Fruit fly (Drosophila melanogaster): ENCODE measurements around the gene CG13912.

The CG13912 gene

DNA sequence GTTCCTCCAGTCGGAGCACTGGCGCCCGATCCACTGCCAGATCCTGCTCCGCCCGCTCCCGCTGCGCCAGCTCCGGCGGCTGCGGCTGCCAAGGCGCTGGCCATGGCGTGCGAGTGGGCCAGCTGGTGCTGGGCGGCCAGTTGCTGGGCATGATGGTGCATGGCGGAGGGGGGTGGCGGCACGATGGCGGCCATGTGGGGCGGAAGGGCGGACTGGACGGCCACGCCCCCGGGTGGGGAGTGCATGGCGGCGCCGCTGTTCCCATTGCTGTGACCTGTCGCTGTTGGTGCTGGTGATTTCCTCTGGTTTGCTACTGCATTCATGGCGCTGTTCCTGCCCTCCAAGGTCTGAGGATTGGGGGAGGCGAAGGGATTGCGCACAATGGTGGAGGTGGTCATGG lies 16.5 kb upstream of the CG13912 start:
- no peak for TF ChIP-seq CG7045 (GFP tag; optimal IDR thresholded peaks at IDR 0.05)
- TF ChIP-seq CG5204 (GFP tag; optimal IDR thresholded peaks at IDR 0.05), result no peak

DNA sequence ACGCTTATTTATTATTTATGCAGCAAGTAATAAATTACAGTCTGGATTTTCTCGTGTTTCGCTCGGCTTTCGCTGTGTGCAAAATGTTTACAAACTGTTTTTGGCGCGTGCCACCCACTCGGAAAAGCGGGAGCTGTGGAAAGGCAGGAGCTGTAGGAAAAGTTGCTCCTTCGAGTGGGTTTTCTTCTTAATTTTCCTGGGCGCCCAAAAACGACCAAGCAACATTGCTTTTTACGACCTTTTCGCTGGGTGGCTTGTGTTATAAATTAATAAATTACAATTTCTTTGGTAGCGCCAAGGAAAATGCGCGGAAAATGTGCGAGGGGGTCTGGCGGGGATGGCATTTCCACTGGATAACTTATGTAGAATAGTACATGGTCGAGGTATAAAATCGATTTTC lies 12.9 kb upstream of the CG13912 start:
- no peak for TF ChIP-seq cic (GFP tag; optimal IDR thresholded peaks at IDR 0.05)
- TF ChIP-seq pad (GFP tag; optimal IDR thresholded peaks at IDR 0.05), result no peak
- no peak for TF ChIP-seq CG14711 (tag; optimal IDR thresholded peaks at IDR 0.05)
- TF ChIP-seq CG7101 (tag; optimal IDR thresholded peaks at IDR 0.05), result no peak
- TF ChIP-seq Hr96 (GFP tag; optimal IDR thresholded peaks at IDR 0.05), result no peak
- TF ChIP-seq CG1620 (GFP tag; optimal IDR thresholded peaks at IDR 0.05), result no peak
- no peak for TF ChIP-seq cnc (optimal IDR thresholded peaks at IDR 0.05)
- TF ChIP-seq tj (GFP tag; optimal IDR thresholded peaks at IDR 0.05), result no peak
- no peak for TF ChIP-seq Clk (GFP tag; optimal IDR thresholded peaks at IDR 0.05)
- TF ChIP-seq CG11617 (GFP tag; optimal IDR thresholded peaks at IDR 0.05), result no peak
- TF ChIP-seq toe (GFP tag; optimal IDR thresholded peaks at IDR 0.05), result no peak
- no peak for TF ChIP-seq CG12768 (GFP tag; optimal IDR thresholded peaks at IDR 0.05)

DNA sequence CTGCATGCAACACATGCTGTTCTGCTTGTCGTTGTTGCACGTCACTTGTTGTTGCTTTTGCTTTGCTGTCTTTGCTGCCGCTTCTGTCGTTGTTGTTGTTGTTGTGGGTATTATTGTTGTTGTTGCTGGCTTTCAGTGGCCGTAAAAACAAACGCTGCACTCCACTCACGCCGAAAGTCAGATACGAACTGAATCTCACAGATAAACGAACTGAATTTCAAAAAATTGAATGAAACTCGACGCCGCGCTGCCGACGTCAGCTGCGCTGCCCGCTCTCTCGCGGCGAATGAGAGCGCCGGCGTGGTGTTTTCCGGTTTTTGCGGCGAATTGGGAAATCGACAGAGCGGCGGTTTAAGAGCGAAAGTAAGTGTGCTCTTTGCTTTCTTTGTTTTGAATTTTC lies 12.3 kb upstream of the CG13912 start, which contains the start of gene bab2:
Gene bab2, minus strand, starts transcription at position 192 of the 400 bp plus-strand sequence.
- TF ChIP-seq Hr96 (GFP tag; optimal IDR thresholded peaks at IDR 0.05) (no peak), CG1620 (GFP tag; optimal IDR thresholded peaks at IDR 0.05) (no peak), Mnt (GFP tag; optimal IDR thresholded peaks at IDR 0.05) (no peak), tj (GFP tag; optimal IDR thresholded peaks at IDR 0.05) (no peak), CG12768 (GFP tag; optimal IDR thresholded peaks at IDR 0.05) (no peak), CG5204 (GFP tag; optimal IDR thresholded peaks at IDR 0.05) (no peak), bab1 (GFP tag; optimal IDR thresholded peaks at IDR 0.05) (no peak), cic (GFP tag; optimal IDR thresholded peaks at IDR 0.05) (peak; percentile 55), CG7101 (tag; optimal IDR thresholded peaks at IDR 0.05) (peak; percentile 1), CG14711 (tag; optimal IDR thresholded peaks at IDR 0.05) (peak; percentile 2), CG11617 (GFP tag; optimal IDR thresholded peaks at IDR 0.05) (no peak), cnc (optimal IDR thresholded peaks at IDR 0.05) (no peak), CG7045 (GFP tag; optimal IDR thresholded peaks at IDR 0.05) (no peak), Clk (GFP tag; optimal IDR thresholded peaks at IDR 0.05) (no peak), toe (GFP tag; optimal IDR thresholded peaks at IDR 0.05) (no peak), Crg-1 (GFP tag; optimal IDR thresholded peaks at IDR 0.05) (no peak), ovo (GFP tag; optimal IDR thresholded peaks at IDR 0.05) (no peak), pad (GFP tag; optimal IDR thresholded peaks at IDR 0.05) (no peak), CG33017 (tag; optimal IDR thresholded peaks at IDR 0.05) (no peak), kay (GFP tag; ENCODE audit: borderline replicate concordance) (no peak)

DNA sequence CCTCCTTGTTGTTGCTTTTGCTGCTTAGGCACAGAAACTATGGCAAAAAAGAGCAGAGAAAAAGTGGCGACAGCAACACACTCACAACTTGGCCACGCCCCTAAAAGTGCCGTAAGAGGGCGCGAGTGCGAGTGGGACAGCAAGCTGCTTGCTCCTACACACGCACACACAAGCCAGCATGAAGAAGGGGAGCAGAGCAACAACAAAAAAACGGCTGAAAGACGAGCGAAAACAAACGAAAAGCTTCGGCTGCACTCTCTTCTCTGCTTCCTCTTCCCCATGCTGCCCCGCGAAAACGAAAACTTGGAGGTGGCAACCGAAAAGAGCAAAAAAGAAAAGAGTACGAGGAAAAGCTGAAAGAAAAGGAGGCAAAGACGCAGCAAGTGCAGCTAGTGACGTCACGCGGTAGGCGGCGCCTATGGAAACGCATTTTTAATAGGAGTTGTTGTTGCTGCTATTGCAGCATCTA lies 11.2 kb upstream of the CG13912 start:
- TF ChIP-seq kay (GFP tag; ENCODE audit: borderline replicate concordance) (no peak), Crg-1 (GFP tag; optimal IDR thresholded peaks at IDR 0.05) (no peak), tj (GFP tag; optimal IDR thresholded peaks at IDR 0.05) (peak; percentile 10), pad (GFP tag; optimal IDR thresholded peaks at IDR 0.05) (peak; percentile 97), CG1620 (GFP tag; optimal IDR thresholded peaks at IDR 0.05) (no peak), ovo (GFP tag; optimal IDR thresholded peaks at IDR 0.05) (no peak), toe (GFP tag; optimal IDR thresholded peaks at IDR 0.05) (no peak), cic (GFP tag; optimal IDR thresholded peaks at IDR 0.05) (no peak), CG5204 (GFP tag; optimal IDR thresholded peaks at IDR 0.05) (no peak), Hr96 (GFP tag; optimal IDR thresholded peaks at IDR 0.05) (no peak), CG14711 (tag; optimal IDR thresholded peaks at IDR 0.05) (no peak), Clk (GFP tag; optimal IDR thresholded peaks at IDR 0.05) (no peak), CG12768 (GFP tag; optimal IDR thresholded peaks at IDR 0.05) (no peak), CG11617 (GFP tag; optimal IDR thresholded peaks at IDR 0.05) (peak; percentile 1), bab1 (GFP tag; optimal IDR thresholded peaks at IDR 0.05) (no peak), CG7045 (GFP tag; optimal IDR thresholded peaks at IDR 0.05) (no peak), CG33017 (tag; optimal IDR thresholded peaks at IDR 0.05) (no peak), CG7101 (tag; optimal IDR thresholded peaks at IDR 0.05) (no peak), cnc (optimal IDR thresholded peaks at IDR 0.05) (no peak), Mnt (GFP tag; optimal IDR thresholded peaks at IDR 0.05) (no peak)

dm6 chr3L:1183467-1183866 lies 5.9 kb upstream of the CG13912 start:
- TF ChIP-seq CG1620 (GFP tag; optimal IDR thresholded peaks at IDR 0.05) (no peak), Mnt (GFP tag; optimal IDR thresholded peaks at IDR 0.05) (no peak), Crg-1 (GFP tag; optimal IDR thresholded peaks at IDR 0.05) (no peak), pad (GFP tag; optimal IDR thresholded peaks at IDR 0.05) (no peak), CG7101 (tag; optimal IDR thresholded peaks at IDR 0.05) (no peak), CG33017 (tag; optimal IDR thresholded peaks at IDR 0.05) (no peak), Hr96 (GFP tag; optimal IDR thresholded peaks at IDR 0.05) (no peak), kay (GFP tag; ENCODE audit: borderline replicate concordance) (no peak)

DNA sequence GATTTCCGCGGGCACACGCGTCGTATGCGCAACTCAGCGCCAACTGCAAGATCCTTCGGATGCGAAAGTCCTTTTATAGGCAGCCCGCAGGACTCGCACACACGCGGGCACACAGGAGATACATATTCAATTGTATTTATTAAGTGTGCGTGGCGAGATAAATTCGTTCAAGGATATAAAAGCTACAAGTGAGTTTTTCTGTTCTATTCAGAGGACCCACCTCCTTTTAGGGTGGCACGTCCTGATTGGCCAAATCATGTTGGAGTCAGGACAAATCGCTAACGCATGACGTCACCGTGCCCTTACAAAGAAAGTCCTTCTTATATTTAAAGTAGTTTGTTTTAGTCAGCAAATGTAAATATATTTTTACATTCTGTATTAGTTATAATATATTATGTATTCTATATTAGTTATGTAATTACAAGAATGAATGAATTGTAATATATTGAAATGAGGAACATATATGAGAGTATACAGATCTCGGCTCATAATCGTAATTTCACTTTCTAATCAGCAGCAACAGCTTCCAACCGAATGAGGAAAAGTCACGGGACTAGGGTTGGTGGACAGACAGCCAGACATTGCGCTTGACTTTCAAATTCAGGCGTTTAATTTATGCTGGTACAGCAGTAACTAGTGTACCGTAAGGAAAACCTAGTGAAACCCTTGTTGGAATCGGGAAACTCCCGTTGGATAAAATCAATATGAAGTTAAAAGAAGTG lies 3.9 kb downstream of the CG13912 start, which contains the start of gene Trhn:
Gene Trhn, minus strand, starts transcription at position 51 of the 722 bp plus-strand sequence.
- no peak for TF ChIP-seq ovo (GFP tag; optimal IDR thresholded peaks at IDR 0.05)
- TF ChIP-seq Crg-1 (GFP tag; optimal IDR thresholded peaks at IDR 0.05), result no peak
- no peak for TF ChIP-seq CG14711 (tag; optimal IDR thresholded peaks at IDR 0.05)
- TF ChIP-seq kay (GFP tag; ENCODE audit: borderline replicate concordance), result no peak
- no peak for TF ChIP-seq pad (GFP tag; optimal IDR thresholded peaks at IDR 0.05)
- TF ChIP-seq CG5204 (GFP tag; optimal IDR thresholded peaks at IDR 0.05), result no peak
